Worm (Caenorhabditis elegans) whole organism, L4 larva: Measurements from ENCODE around the gene spat-1.

ENCODE experiments used
- F10B5.3 ChIP-seq: sonication (generic microtip); optimal IDR thresholded peaks from 2 replicates; lab custom pipeline; 2016; ENCODE audit warnings: mild to moderate bottlenecking, missing genetic modification characterization, missing compliant biosample characterization
- R02D3.7 ChIP-seq: fragments of 150-350 bp; sonication (generic microtip); optimal IDR thresholded peaks from 3 replicates; lab custom pipeline; 2014; ENCODE audit warnings: missing biosample characterization, missing genetic modification characterization
- ceh-82 ChIP-seq: sonication (generic microtip); optimal IDR thresholded peaks from 2 replicates; lab custom pipeline; 2017; ENCODE audit warnings: missing biosample characterization, missing genetic modification characterization
- lim-7 ChIP-seq: fragments of 200-800 bp; sonication (Bioruptor generic); IDR thresholded peaks from 2 replicates; pipeline ENCODE4 v1.3.6; 2022; ENCODE audit warnings: missing genetic modification characterization, missing compliant biosample characterization
- nhr-102 ChIP-seq: sonication (generic microtip); optimal IDR thresholded peaks from 2 replicates; lab custom pipeline; 2016; ENCODE audit warnings: mild to moderate bottlenecking, missing genetic modification characterization, moderate library complexity, missing compliant biosample characterization
- snpc-4 ChIP-seq: fragments of 150-350 bp; optimal IDR thresholded peaks from 2 replicates; lab custom pipeline; 2014; ENCODE audit warnings: missing biosample characterization, missing genetic modification characterization
- tag-97 ChIP-seq: fragments of 200-800 bp; sonication (Bioruptor generic); IDR thresholded peaks from 2 replicates; pipeline ENCODE4 v1.3.6; 2022; ENCODE audit warnings: missing genetic modification characterization, missing compliant biosample characterization
- unc-39 ChIP-seq: sonication (generic microtip); optimal IDR thresholded peaks from 2 replicates; lab custom pipeline; 2017; ENCODE audit warnings: missing biosample characterization, missing genetic modification characterization
- unc-62 ChIP-seq, 3 experiments: fragments of 150-350 bp in 1 of 3; sonication (generic microtip); optimal IDR thresholded peaks in 2 of 3; peaks in 1 of 3; 1 replicate in 1 of 3; 2 replicates in 2 of 3; lab custom pipeline; 2014 to 2017; ENCODE audit warnings: missing biosample characterization in 3 of 3, missing genetic modification characterization in 3 of 3, missing genetic modification reagents in 3 of 3, missing genotype in 1 of 3

- no peak for TF ChIP-seq F10B5.3
- no peak for TF ChIP-seq tag-97 (GFP tag; lab: Robert Waterston, UW)
- TF ChIP-seq nhr-102 (tag; lab: Kevin White, UChicago), result no peak
- no peak for TF ChIP-seq snpc-4 (tag; lab: Kevin White, UChicago)
- TF ChIP-seq unc-39 (tag; lab: Kevin White, UChicago), result no peak
- TF ChIP-seq ceh-82 (tag; lab: Kevin White, UChicago), result no peak
- TF ChIP-seq unc-62 (GFP tag; optimal IDR thresholded peaks at IDR 0.05 in 1 of 2; lab: Kevin White, UChicago), result no peak
- no peak for TF ChIP-seq unc-62 (tag; optimal IDR thresholded peaks at IDR 0.05; lab: Kevin White, UChicago)
- TF ChIP-seq R02D3.7 (tag; lab: Kevin White, UChicago), result no peak
- TF ChIP-seq lim-7 (GFP tag; lab: Robert Waterston, UW), result no peak
These were observed 30.7 kb upstream of the spat-1 start, which contains the start of gene dhs-8 for ce11 chrII:14497848-14498247.
